Fruit fly (Drosophila melanogaster): ENCODE measurements around the gene CG1529.
A peak's percentile ranks its signal among the peaks of the same experiment; 100 is the strongest.

The CG1529 gene

dm6 chrX:21072953-21073352, 41.2 kb upstream of the CG1529 start (continued):
- TF ChIP-seq CG12104 (GFP tag; optimal IDR thresholded peaks at IDR 0.05): no peak
- no peak for TF ChIP-seq CG2875 (GFP tag; optimal IDR thresholded peaks at IDR 0.05)
- TF ChIP-seq lab (GFP tag; optimal IDR thresholded peaks at IDR 0.05): peak; percentile 20
- TF ChIP-seq CkIIα-i1 (GFP tag; IDR thresholded peaks at IDR 0.05): no peak
- TF ChIP-seq CG12299 (tag; optimal IDR thresholded peaks at IDR 0.05): no peak
- TF ChIP-seq Xbp1 (GFP tag; optimal IDR thresholded peaks at IDR 0.05): peak; percentile 14
- peak; percentile 14; the same call in 1 of the 3 replicates for TF ChIP-seq dysf (GFP tag; IDR thresholded peaks at IDR 0.05)
- peak; percentile 16 for TF ChIP-seq CG2120 (GFP tag; optimal IDR thresholded peaks at IDR 0.05)
- no peak for TF ChIP-seq CG4404 (GFP tag; IDR thresholded peaks at IDR 0.05)
- TF ChIP-seq corto (GFP tag; optimal IDR thresholded peaks at IDR 0.05): peak; percentile 80
- peak; percentile 29 for TF ChIP-seq phol (tag; optimal IDR thresholded peaks at IDR 0.05)
- TF ChIP-seq D19A (tag; optimal IDR thresholded peaks at IDR 0.05): peak; percentile 11

dm6 chrX:21071693-21072357, 40.1 kb upstream of the CG1529 start:
- TF ChIP-seq otp (GFP tag; IDR thresholded peaks at IDR 0.05) (no peak), CG2199 (GFP tag; IDR thresholded peaks at IDR 0.05) (0 out of 3 replicates have a peak, but pooled peaks have one; percentile 23), CG10462 (GFP tag; optimal IDR thresholded peaks at IDR 0.05) (no peak), pan (optimal IDR thresholded peaks at IDR 0.05) (no peak), pan (GFP tag; optimal IDR thresholded peaks at IDR 0.05 in 1 of 2, IDR thresholded peaks at IDR 0.05 in 1 of 2) (no peak), nom (GFP tag; optimal IDR thresholded peaks at IDR 0.05) (peak; percentile 74), chinmo (GFP tag; IDR thresholded peaks at IDR 0.05; ENCODE audit: partially characterized antibody) (0 out of 4 replicates have a peak, but pooled peaks have one; percentile 43), ash1 (GFP tag; optimal IDR thresholded peaks at IDR 0.05) (no peak), CG15479 (GFP tag; optimal IDR thresholded peaks at IDR 0.05) (peak; percentile 44), CG15696 (tag; optimal IDR thresholded peaks at IDR 0.05) (no peak), CG14050 (GFP tag; IDR thresholded peaks at IDR 0.05) (no peak), Ets65A (GFP tag) (no peak), CG6689 (GFP tag; IDR thresholded peaks at IDR 0.05) (no peak), CG3065 (GFP tag; optimal IDR thresholded peaks at IDR 0.05) (no peak), da (GFP tag; optimal IDR thresholded peaks at IDR 0.05) (no peak), Trl (optimal IDR thresholded peaks at IDR 0.05) (peak; percentile 41 to 66), Trl (GFP tag; optimal IDR thresholded peaks at IDR 0.05) (no peak), grn (GFP tag; optimal IDR thresholded peaks at IDR 0.05) (peak; percentile 34), hkb (optimal IDR thresholded peaks at IDR 0.05) (no peak), hkb (GFP tag; IDR thresholded peaks at IDR 0.05) (no peak), CG3163 (GFP tag; optimal IDR thresholded peaks at IDR 0.05) (peak; percentile 89), Eip74EF (GFP tag; optimal IDR thresholded peaks at IDR 0.05) (no peak), CG8290 (GFP tag; optimal IDR thresholded peaks at IDR 0.05) (no peak), CG8290 (tag; optimal IDR thresholded peaks at IDR 0.05) (no peak)

DNA sequence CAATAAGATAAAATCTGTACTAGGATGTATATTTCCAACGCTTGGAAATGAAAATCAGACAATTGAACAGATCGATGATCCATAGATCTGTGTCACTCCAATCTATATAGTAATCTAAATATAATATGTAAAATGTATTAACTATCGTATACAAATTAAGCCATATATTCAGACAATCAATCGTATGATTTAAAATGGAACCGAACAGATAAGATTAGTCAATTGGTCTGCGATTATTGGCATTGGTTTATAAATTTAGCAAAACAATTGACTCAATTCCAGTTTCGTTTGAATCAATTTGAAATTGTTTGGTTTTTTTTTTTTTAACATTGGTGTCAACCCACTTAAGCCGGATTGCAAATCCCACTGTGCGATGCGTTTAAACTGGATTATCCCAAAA, 36.2 kb upstream of the CG1529 start:
- no peak for TF ChIP-seq knrl (GFP tag; IDR thresholded peaks at IDR 0.05; ENCODE audit: partially characterized antibody)
- TF ChIP-seq peb (GFP tag; IDR thresholded peaks at IDR 0.05): no peak
- TF ChIP-seq Mes4 (GFP tag; optimal IDR thresholded peaks at IDR 0.05): no peak
- no peak for TF ChIP-seq CrebB (tag; optimal IDR thresholded peaks at IDR 0.05)
- no peak for TF ChIP-seq CG13123 (GFP tag; optimal IDR thresholded peaks at IDR 0.05)
- no peak for TF ChIP-seq CG13287 (GFP tag; IDR thresholded peaks at IDR 0.05; ENCODE audit: partially characterized antibody)
- TF ChIP-seq Sox100B (GFP tag; optimal IDR thresholded peaks at IDR 0.05): peak; percentile 19
- TF ChIP-seq Camta (GFP tag; optimal IDR thresholded peaks at IDR 0.05): no peak
- TF ChIP-seq grau (tag; optimal IDR thresholded peaks at IDR 0.05): no peak
- TF ChIP-seq HLH3B (GFP tag; IDR thresholded peaks at IDR 0.05): 0 out of 2 replicates have a peak, but pooled peaks have one; percentile 17
- no peak for TF ChIP-seq CG5953 (GFP tag; IDR thresholded peaks at IDR 0.05)
- no peak for TF ChIP-seq CG12236 (GFP tag; optimal IDR thresholded peaks at IDR 0.05)
- TF ChIP-seq bigmax (GFP tag; optimal IDR thresholded peaks at IDR 0.05): no peak
- TF ChIP-seq nmo (GFP tag; optimal IDR thresholded peaks at IDR 0.05): no peak
- TF ChIP-seq CG9609 (GFP tag; optimal IDR thresholded peaks at IDR 0.05): no peak
- TF ChIP-seq CG30403 (GFP tag; optimal IDR thresholded peaks at IDR 0.05): peak; percentile 17

All from whole organism, embryonic.